Fruit fly (Drosophila melanogaster) whole organism, embryonic: Measurements from ENCODE around the gene Polr3E.

Source experiments
- BtbVII ChIP-seq: fragments of 200-800 bp; sonication (Bioruptor generic); optimal IDR thresholded peaks from 3 replicates; lab custom pipeline; 2017; ENCODE audit warnings: missing biosample characterization, mild to moderate bottlenecking, missing genetic modification characterization
- CG10209 ChIP-seq: fragments of 200-800 bp; sonication (Bioruptor generic); optimal IDR thresholded peaks from 3 replicates; lab custom pipeline; 2017; ENCODE audit warnings: missing biosample characterization, mild to moderate bottlenecking, missing genetic modification characterization, missing genetic modification reagents
- CG10267 ChIP-seq: fragments of 200-800 bp; sonication (Bioruptor generic); optimal IDR thresholded peaks from 2 replicates; lab custom pipeline; 2018; ENCODE audit warnings: missing biosample characterization, mild to moderate bottlenecking, missing genetic modification characterization, moderate library complexity
- CG12744 ChIP-seq: fragments of 200-800 bp; sonication (Bioruptor generic); optimal IDR thresholded peaks from 2 replicates; lab custom pipeline; 2016; ENCODE audit warnings: missing biosample characterization, missing genetic modification characterization
- CG13894 ChIP-seq: fragments of 200-800 bp; sonication (Bioruptor generic); optimal IDR thresholded peaks from 3 replicates; lab custom pipeline; 2018; ENCODE audit warnings: missing biosample characterization, mild to moderate bottlenecking, missing genetic modification characterization, moderate library complexity
- CG14441 ChIP-seq: fragments of 200-800 bp; sonication (Bioruptor generic); IDR thresholded peaks from 2 replicates; pipeline ENCODE4 v1.3.6; 2022; ENCODE audit warnings: missing biosample characterization, missing genetic modification characterization
- CG16813 ChIP-seq: fragments of 200-800 bp; sonication (Bioruptor generic); IDR thresholded peaks from 3 replicates; pipeline ENCODE4 v1.3.6; 2022; ENCODE audit warnings: missing biosample characterization, missing genetic modification characterization; ENCODE audit not compliant: partially characterized antibody
- CG16863 ChIP-seq: fragments of 200-800 bp; sonication (Bioruptor generic); optimal IDR thresholded peaks from 3 replicates; lab custom pipeline; 2016; ENCODE audit warnings: missing biosample characterization, missing genetic modification characterization
- CG17568 ChIP-seq: fragments of 200-800 bp; sonication (Bioruptor generic); optimal IDR thresholded peaks from 2 replicates; lab custom pipeline; 2018; ENCODE audit warnings: missing biosample characterization, mild to moderate bottlenecking, missing genetic modification characterization, moderate library complexity
- CG17802 ChIP-seq: fragments of 200-800 bp; sonication (Bioruptor generic); optimal IDR thresholded peaks from 2 replicates; lab custom pipeline; 2018; ENCODE audit warnings: missing biosample characterization, mild to moderate bottlenecking, missing genetic modification characterization, moderate library complexity
- CG2202 ChIP-seq: fragments of 200-800 bp; sonication (Bioruptor generic); optimal IDR thresholded peaks from 2 replicates; lab custom pipeline; 2018; ENCODE audit warnings: missing biosample characterization, mild to moderate bottlenecking, missing genetic modification characterization
- CG3281 ChIP-seq: fragments of 200-800 bp; sonication (Bioruptor generic); optimal IDR thresholded peaks from 3 replicates; lab custom pipeline; 2017; ENCODE audit warnings: missing biosample characterization, mild to moderate bottlenecking, missing genetic modification characterization
- CG3407 ChIP-seq: fragments of 200-800 bp; sonication (Bioruptor generic); optimal IDR thresholded peaks from 2 replicates; lab custom pipeline; 2018; ENCODE audit warnings: missing biosample characterization, mild to moderate bottlenecking, missing genetic modification characterization
- CG34376 ChIP-seq: fragments of 200-800 bp; sonication (Bioruptor generic); optimal IDR thresholded peaks from 2 replicates; lab custom pipeline; 2018; ENCODE audit warnings: missing biosample characterization, mild to moderate bottlenecking, missing genetic modification characterization
- CG3847 ChIP-seq: fragments of 200-800 bp; sonication (Bioruptor generic); IDR thresholded peaks from 2 replicates; pipeline ENCODE4 v1.3.6; 2022; ENCODE audit warnings: missing biosample characterization, missing genetic modification characterization
- CG6654 ChIP-seq: fragments of 200-800 bp; sonication (Bioruptor generic); optimal IDR thresholded peaks from 2 replicates; lab custom pipeline; 2017; ENCODE audit warnings: missing biosample characterization, mild to moderate bottlenecking, missing genetic modification characterization
- CG7556 ChIP-seq: fragments of 200-800 bp; sonication (Bioruptor generic); optimal IDR thresholded peaks from 2 replicates; lab custom pipeline; 2017; ENCODE audit warnings: missing biosample characterization, mild to moderate bottlenecking, missing genetic modification characterization
- CG7987 ChIP-seq: fragments of 200-800 bp; sonication (Bioruptor generic); optimal IDR thresholded peaks from 2 replicates; lab custom pipeline; 2018; ENCODE audit warnings: missing biosample characterization, mild to moderate bottlenecking, missing genetic modification characterization, moderate library complexity
- CG9609 ChIP-seq: fragments of 200-800 bp; sonication (Bioruptor generic); optimal IDR thresholded peaks from 3 replicates; lab custom pipeline; 2016; ENCODE audit warnings: missing biosample characterization, missing genetic modification characterization
- Chrac-16 ChIP-seq: fragments of 200-800 bp; sonication (Bioruptor generic); optimal IDR thresholded peaks from 3 replicates; lab custom pipeline; 2016; ENCODE audit warnings: missing biosample characterization, missing genetic modification characterization
- D19A ChIP-seq: fragments of 200-800 bp; optimal IDR thresholded peaks from 3 replicates; lab custom pipeline; 2019; ENCODE audit warnings: missing biosample characterization, mild to moderate bottlenecking, missing genetic modification characterization, moderate library complexity
- Deaf1 ChIP-seq: fragments of 200-800 bp; optimal IDR thresholded peaks from 3 replicates; lab custom pipeline; 2019; ENCODE audit warnings: missing biosample characterization, mild to moderate bottlenecking, missing genetic modification characterization, moderate library complexity
- Dek ChIP-seq: fragments of 200-800 bp; sonication (Bioruptor generic); optimal IDR thresholded peaks from 3 replicates; lab custom pipeline; 2019; ENCODE audit warnings: missing biosample characterization, mild to moderate bottlenecking, missing genetic modification characterization, moderate library complexity
- Drgx ChIP-seq: fragments of 200-800 bp; sonication (Bioruptor generic); IDR thresholded peaks from 2 replicates; pipeline ENCODE4 v1.3.6; 2022; ENCODE audit warnings: missing biosample characterization, missing genetic modification characterization
- E2f2 ChIP-seq: fragments of 200-800 bp; sonication (Bioruptor generic); IDR thresholded peaks from 2 replicates; pipeline ENCODE4 v1.3.6; 2022; ENCODE audit warnings: missing biosample characterization, missing genetic modification characterization
- Fer2 ChIP-seq: fragments of 200-800 bp; sonication (Bioruptor generic); optimal IDR thresholded peaks from 2 replicates; lab custom pipeline; 2018; ENCODE audit warnings: missing biosample characterization, mild to moderate bottlenecking, missing genetic modification characterization, moderate library complexity
- GATAe ChIP-seq: fragments of 200-800 bp; sonication (Bioruptor generic); conservative IDR thresholded peaks from 2 replicates; pipeline ENCODE4 v1.3.6; 2022; ENCODE audit warnings: missing biosample characterization, missing genetic modification characterization
- Gsc ChIP-seq: fragments of 200-800 bp; sonication (Bioruptor generic); IDR thresholded peaks from 2 replicates; pipeline ENCODE4 v1.3.6; 2022; ENCODE audit warnings: missing biosample characterization, missing genetic modification characterization
- H15 ChIP-seq: fragments of 200-800 bp; sonication (Bioruptor generic); IDR thresholded peaks from 3 replicates; pipeline ENCODE4 v1.3.6; 2022; ENCODE audit warnings: missing biosample characterization, missing genetic modification characterization
- Mes4 ChIP-seq: fragments of 200-800 bp; sonication (Bioruptor generic); optimal IDR thresholded peaks from 2 replicates; lab custom pipeline; 2016; ENCODE audit warnings: missing biosample characterization, missing genetic modification characterization
- NC2β ChIP-seq: fragments of 200-800 bp; sonication (Bioruptor generic); optimal IDR thresholded peaks from 2 replicates; lab custom pipeline; 2016; ENCODE audit warnings: missing biosample characterization, missing genetic modification characterization
- Nf-YC ChIP-seq: fragments of 200-800 bp; optimal IDR thresholded peaks from 3 replicates; lab custom pipeline; 2019; ENCODE audit warnings: missing biosample characterization, mild to moderate bottlenecking, missing genetic modification characterization, moderate library complexity
- Opbp ChIP-seq: fragments of 200-800 bp; sonication (Bioruptor generic); IDR thresholded peaks from 3 replicates; pipeline ENCODE4 v1.3.6; 2022; ENCODE audit warnings: missing biosample characterization, missing genetic modification characterization; ENCODE audit not compliant: partially characterized antibody
- Rx ChIP-seq: fragments of 200-800 bp; sonication (Bioruptor generic); IDR thresholded peaks from 2 replicates; pipeline ENCODE4 v1.3.6; 2022; ENCODE audit warnings: missing biosample characterization, missing genetic modification characterization
- Scr ChIP-seq: fragments of 200-800 bp; sonication (Bioruptor generic); IDR thresholded peaks from 2 replicates; pipeline ENCODE4 v1.3.6; 2022; ENCODE audit warnings: missing biosample characterization, missing genetic modification characterization; ENCODE audit not compliant: partially characterized antibody
- Spps ChIP-seq: fragments of 200-800 bp; sonication (Bioruptor generic); optimal IDR thresholded peaks from 2 replicates; lab custom pipeline; 2018; ENCODE audit warnings: missing biosample characterization, mild to moderate bottlenecking, missing genetic modification characterization
- TFAM ChIP-seq: fragments of 200-800 bp; sonication (Bioruptor generic); optimal IDR thresholded peaks from 2 replicates; lab custom pipeline; 2017; ENCODE audit warnings: missing biosample characterization, missing genetic modification characterization, inconsistent platforms
- ash1 ChIP-seq: fragments of 200-800 bp; sonication (Bioruptor generic); optimal IDR thresholded peaks from 2 replicates; lab custom pipeline; 2018; ENCODE audit warnings: missing biosample characterization, mild to moderate bottlenecking, missing genetic modification characterization
- cato ChIP-seq: fragments of 200-800 bp; sonication (Bioruptor generic); optimal IDR thresholded peaks from 2 replicates; lab custom pipeline; 2016; ENCODE audit warnings: missing biosample characterization, missing genetic modification characterization, borderline replicate concordance
- croc ChIP-seq: fragments of 200-800 bp; sonication (Bioruptor generic); conservative IDR thresholded peaks from 3 replicates; pipeline ENCODE4 v1.3.6; 2022; ENCODE audit warnings: missing biosample characterization, missing genetic modification characterization
- dmrt99B ChIP-seq: fragments of 200-800 bp; sonication (Bioruptor generic); optimal IDR thresholded peaks from 2 replicates; lab custom pipeline; 2018; ENCODE audit warnings: missing biosample characterization, mild to moderate bottlenecking, missing genetic modification characterization, moderate library complexity
- dysf ChIP-seq: fragments of 200-800 bp; sonication (Bioruptor generic); IDR thresholded peaks from 3 replicates; pipeline ENCODE4 v1.3.6; 2022; ENCODE audit warnings: missing biosample characterization, missing genetic modification characterization
- fru ChIP-seq: fragments of >200 bp; optimal IDR thresholded peaks from 2 replicates; lab custom pipeline; 2017
- onecut ChIP-seq: fragments of 200-800 bp; sonication (Bioruptor generic); IDR thresholded peaks from 2 replicates; pipeline ENCODE4 v1.3.6; 2022; ENCODE audit warnings: missing biosample characterization, missing genetic modification characterization
- ro ChIP-seq: fragments of 200-800 bp; sonication (Bioruptor generic); IDR thresholded peaks from 2 replicates; pipeline ENCODE4 v1.3.6; 2022; ENCODE audit warnings: missing biosample characterization, missing genetic modification characterization
- sim ChIP-seq: fragments of 200-800 bp; sonication (Bioruptor generic); IDR thresholded peaks from 2 replicates; pipeline ENCODE4 v1.3.6; 2022; ENCODE audit warnings: missing biosample characterization, missing genetic modification characterization
- sisA ChIP-seq: fragments of 200-800 bp; sonication (Bioruptor generic); IDR thresholded peaks from 2 replicates; pipeline ENCODE4 v1.3.6; 2022; ENCODE audit warnings: missing biosample characterization, missing genetic modification characterization
- unpg ChIP-seq: fragments of 200-800 bp; sonication (Bioruptor generic); optimal IDR thresholded peaks from 3 replicates; lab custom pipeline; 2018; ENCODE audit warnings: missing biosample characterization, mild to moderate bottlenecking, missing genetic modification characterization, moderate library complexity
- z ChIP-seq: fragments of 200-800 bp; sonication (Bioruptor generic); IDR thresholded peaks from 3 replicates; pipeline ENCODE4 v1.3.6; 2022; ENCODE audit warnings: missing biosample characterization, missing genetic modification characterization

Polr3E gene

DNA sequence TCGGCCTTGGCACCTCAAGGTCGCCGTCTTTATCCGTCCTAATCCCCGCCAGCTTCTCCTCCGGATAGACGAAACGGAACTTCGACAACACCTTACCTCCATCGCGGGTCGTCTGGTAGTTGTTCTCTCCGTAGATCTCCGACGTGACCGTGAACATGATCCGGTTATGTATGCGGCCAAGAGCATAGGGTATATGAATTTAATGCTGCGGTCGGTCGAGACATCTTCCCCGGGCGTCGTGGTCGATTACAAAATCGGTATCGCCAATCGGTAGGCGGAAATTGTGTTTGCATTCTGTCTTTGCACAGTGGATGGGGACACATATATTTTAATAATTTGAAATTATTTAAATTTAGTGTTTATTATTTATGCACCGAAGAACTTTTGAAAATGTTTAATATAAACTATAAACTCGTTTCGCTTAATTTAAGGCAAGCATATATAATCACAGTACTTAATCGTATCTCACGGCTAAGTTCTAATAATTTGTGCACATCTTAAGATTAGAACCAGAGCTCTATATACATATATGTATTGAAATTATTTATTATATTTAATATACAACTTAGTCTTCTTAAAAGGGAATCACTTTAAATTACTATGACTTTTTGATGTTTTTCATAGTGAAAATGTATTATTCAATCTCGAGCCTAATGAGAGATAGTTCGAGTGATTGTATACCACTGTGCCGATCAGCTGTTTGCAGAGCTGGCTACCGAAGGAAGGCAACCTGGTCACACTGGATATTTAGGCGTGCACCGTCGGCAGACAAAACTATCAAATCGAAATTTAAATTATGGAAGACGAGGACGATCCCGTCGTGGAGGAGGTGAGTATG, at the start of gene Polr3E, which contains the start of gene CG10584 (continued):
- TF ChIP-seq CG17802 (tag; lab: Kevin White, UChicago) (peak; percentile 66), Drgx (peak; percentile 84), H15 (GFP tag; lab: Robert Waterston, UW) (peak; percentile 55; the same call in 2 of the 3 replicates), CG12744 (GFP tag; lab: Kevin White, UChicago) (no peak), CG6654 (GFP tag; lab: Kevin White, UChicago) (peak; percentile 81), CG9609 (GFP tag; lab: Kevin White, UChicago) (peak; percentile 11), onecut (GFP tag; lab: Robert Waterston, UW) (peak; percentile 68), Nf-YC (tag; lab: Kevin White, UChicago) (peak; percentile 93), fru (lab: Kevin White, UChicago) (no peak), CG3407 (GFP tag; lab: Kevin White, UChicago) (peak; percentile 90), CG7556 (GFP tag; lab: Kevin White, UChicago) (peak; percentile 98), dmrt99B (peak; percentile 94), TFAM (GFP tag; lab: Kevin White, UChicago) (peak; percentile 31), GATAe (GFP tag; lab: Robert Waterston, UW) (peak; percentile 60), CG7987 (GFP tag; lab: Kevin White, UChicago) (peak; percentile 71), CG2202 (tag; lab: Kevin White, UChicago) (peak; percentile 75), D19A (tag; lab: Kevin White, UChicago) (peak; percentile 92), E2f2 (GFP tag; lab: Robert Waterston, UW) (peak; percentile 57; the same call in 1 of the 2 replicates), CG3847 (GFP tag; lab: Robert Waterston, UW) (peak; percentile 84), sim (no peak; the same call in 1 of the 2 replicates), Opbp (GFP tag; lab: Robert Waterston, UW) (no peak), CG13894 (tag; lab: Kevin White, UChicago) (peak; percentile 91), ash1 (GFP tag; lab: Kevin White, UChicago) (no peak), Deaf1 (tag; lab: Kevin White, UChicago) (peak; percentile 81), Scr (GFP tag; lab: Robert Waterston, UW) (peak; percentile 18; the same call in 1 of the 2 replicates), Fer2 (peak; percentile 89), Chrac-16 (GFP tag; lab: Kevin White, UChicago) (peak; percentile 84), Gsc (no peak), CG14441 (GFP tag; lab: Robert Waterston, UW) (peak; percentile 75), z (GFP tag; lab: Robert Waterston, UW) (no peak), BtbVII (GFP tag; lab: Kevin White, UChicago) (peak; percentile 95), croc (GFP tag; lab: Robert Waterston, UW) (no peak; the same call in none of the 3 replicates), CG34376 (peak; percentile 80), unpg (peak; percentile 89), CG3281 (peak; percentile 96), CG10209 (GFP tag; lab: Kevin White, UChicago) (peak; percentile 95), CG17568 (GFP tag; lab: Kevin White, UChicago) (peak; percentile 88), Mes4 (peak; percentile 49), Rx (GFP tag; lab: Robert Waterston, UW) (peak; percentile 65; the same call in 1 of the 2 replicates), Spps (tag; lab: Kevin White, UChicago) (peak; percentile 82), dysf (peak; percentile 90), CG16863 (GFP tag; lab: Kevin White, UChicago) (peak; percentile 2), CG16813 (GFP tag; lab: Robert Waterston, UW) (peak; percentile 16; the same call in 1 of the 3 replicates), Dek (peak; percentile 93), CG10267 (peak; percentile 92), ro (GFP tag; lab: Robert Waterston, UW) (peak; percentile 69; the same call in 1 of the 2 replicates), sisA (GFP tag; lab: Robert Waterston, UW) (peak; percentile 78), NC2β (GFP tag; lab: Kevin White, UChicago) (peak; percentile 51), cato (GFP tag; lab: Kevin White, UChicago) (peak; percentile 83)
